Fruit fly (Drosophila melanogaster) whole organism, embryonic: ENCODE results near the gene Sar1.

Experiments
- Atf-2 ChIP-seq: fragments of 200-800 bp; sonication (Bioruptor generic); optimal IDR thresholded peaks from 2 replicates; lab custom pipeline; 2016; ENCODE audit warnings: missing biosample characterization, missing genetic modification characterization
- CG10321 ChIP-seq: fragments of 200-800 bp; sonication (Bioruptor generic); IDR thresholded peaks from 2 replicates; pipeline ENCODE4 v1.3.6; 2022; ENCODE audit warnings: missing biosample characterization, missing genetic modification characterization
- CG10654 ChIP-seq: fragments of 200-800 bp; sonication (Bioruptor generic); optimal IDR thresholded peaks from 2 replicates; lab custom pipeline; 2016; ENCODE audit warnings: missing biosample characterization, missing genetic modification characterization
- CG10959 ChIP-seq: fragments of 200-800 bp; sonication (Bioruptor generic); IDR thresholded peaks from 2 replicates; pipeline ENCODE4 v1.3.6; 2022; ENCODE audit warnings: missing biosample characterization, missing genetic modification characterization
- CG11398 ChIP-seq: fragments of 200-800 bp; sonication (Bioruptor generic); optimal IDR thresholded peaks from 2 replicates; lab custom pipeline; 2016; ENCODE audit warnings: missing biosample characterization, missing genetic modification characterization
- CG1233 ChIP-seq: fragments of 200-800 bp; sonication (Bioruptor generic); optimal IDR thresholded peaks from 4 replicates; lab custom pipeline; 2018; ENCODE audit warnings: missing biosample characterization, mild to moderate bottlenecking, missing genetic modification characterization
- CG15073 ChIP-seq: fragments of 200-800 bp; sonication (Bioruptor generic); optimal IDR thresholded peaks from 2 replicates; lab custom pipeline; 2016; ENCODE audit warnings: missing biosample characterization, missing genetic modification characterization
- CG15696 ChIP-seq: fragments of 200-800 bp; sonication (Bioruptor generic); optimal IDR thresholded peaks from 2 replicates; lab custom pipeline; 2019; ENCODE audit warnings: missing biosample characterization, mild to moderate bottlenecking, missing genetic modification characterization, moderate library complexity
- CG18262 ChIP-seq: fragments of 200-800 bp; optimal IDR thresholded peaks from 3 replicates; lab custom pipeline; 2019; ENCODE audit warnings: missing biosample characterization, mild to moderate bottlenecking, missing genetic modification characterization, moderate library complexity
- CG18476 ChIP-seq: fragments of 200-800 bp; sonication (Bioruptor generic); optimal IDR thresholded peaks from 2 replicates; lab custom pipeline; 2016; ENCODE audit warnings: missing biosample characterization, mild to moderate bottlenecking, missing genetic modification characterization
- CG18599 ChIP-seq: fragments of 200-800 bp; sonication (Bioruptor generic); optimal IDR thresholded peaks from 3 replicates; lab custom pipeline; 2017; ENCODE audit warnings: missing biosample characterization, missing genetic modification characterization, mild to moderate bottlenecking, moderate library complexity, missing genetic modification reagents
- CG2129 ChIP-seq: fragments of 200-800 bp; sonication (Bioruptor generic); IDR thresholded peaks from 2 replicates; pipeline ENCODE4 v1.3.6; 2022; ENCODE audit warnings: missing biosample characterization, missing genetic modification characterization; ENCODE audit not compliant: partially characterized antibody
- CG3065 ChIP-seq: fragments of 200-800 bp; sonication (Bioruptor generic); optimal IDR thresholded peaks from 2 replicates; lab custom pipeline; 2016; ENCODE audit warnings: missing biosample characterization, missing genetic modification characterization
- CG32532 ChIP-seq: fragments of 200-800 bp; sonication (Bioruptor generic); IDR thresholded peaks from 2 replicates; pipeline ENCODE4 v1.3.6; 2022; ENCODE audit warnings: missing biosample characterization, missing genetic modification characterization
- CG3281 ChIP-seq: fragments of 200-800 bp; sonication (Bioruptor generic); optimal IDR thresholded peaks from 3 replicates; lab custom pipeline; 2017; ENCODE audit warnings: missing biosample characterization, mild to moderate bottlenecking, missing genetic modification characterization
- CG42726 ChIP-seq: fragments of 200-800 bp; sonication (Bioruptor generic); IDR thresholded peaks from 2 replicates; pipeline ENCODE4 v1.3.6; 2022; ENCODE audit warnings: missing biosample characterization, missing genetic modification characterization; ENCODE audit not compliant: partially characterized antibody
- CG43689 ChIP-seq: fragments of 200-800 bp; sonication (Bioruptor generic); IDR thresholded peaks from 2 replicates; pipeline ENCODE4 v1.3.6; 2022; ENCODE audit warnings: missing biosample characterization, missing genetic modification characterization
- CG8281 ChIP-seq: fragments of 200-800 bp; sonication (Bioruptor generic); optimal IDR thresholded peaks from 2 replicates; lab custom pipeline; 2018; ENCODE audit warnings: missing biosample characterization, mild to moderate bottlenecking, missing genetic modification characterization, moderate library complexity
- CG8290 ChIP-seq, 3 experiments: fragments of 200-800 bp; sonication (Bioruptor generic); optimal IDR thresholded peaks; 2 replicates each; lab custom pipeline; 2016 to 2019; ENCODE audit warnings: missing biosample characterization in 3 of 3, missing genetic modification characterization in 3 of 3, mild to moderate bottlenecking in 2 of 3, moderate library complexity in 1 of 3
- CG9797 ChIP-seq: fragments of 200-800 bp; sonication (Bioruptor generic); optimal IDR thresholded peaks from 3 replicates; lab custom pipeline; 2018; ENCODE audit warnings: missing biosample characterization, mild to moderate bottlenecking, missing genetic modification characterization
- CG9932 ChIP-seq: fragments of 200-800 bp; sonication (Bioruptor generic); IDR thresholded peaks from 2 replicates; pipeline ENCODE4 v1.3.6; 2022; ENCODE audit warnings: missing biosample characterization, missing genetic modification characterization
- D19B ChIP-seq: fragments of 200-800 bp; sonication (Bioruptor generic); optimal IDR thresholded peaks from 2 replicates; lab custom pipeline; 2017; ENCODE audit warnings: missing biosample characterization, mild to moderate bottlenecking, missing genetic modification characterization
- Ets65A ChIP-seq: fragments of 200-800 bp; sonication (Bioruptor generic); peaks from one replicate; lab custom pipeline; 2016; ENCODE audit warnings: missing biosample characterization, missing genetic modification characterization
- Fer2 ChIP-seq: fragments of 200-800 bp; sonication (Bioruptor generic); optimal IDR thresholded peaks from 2 replicates; lab custom pipeline; 2018; ENCODE audit warnings: missing biosample characterization, mild to moderate bottlenecking, missing genetic modification characterization, moderate library complexity
- H2.0 ChIP-seq: fragments of 200-800 bp; sonication (Bioruptor generic); IDR thresholded peaks from 2 replicates; pipeline ENCODE4 v1.3.6; 2022; ENCODE audit warnings: missing biosample characterization, missing genetic modification characterization
- HLH3B ChIP-seq: fragments of 200-800 bp; sonication (Bioruptor generic); IDR thresholded peaks from 2 replicates; pipeline ENCODE4 v1.3.6; 2022; ENCODE audit warnings: missing biosample characterization, missing genetic modification characterization
- HLH54F ChIP-seq: fragments of 200-800 bp; sonication (Bioruptor generic); optimal IDR thresholded peaks from 3 replicates; lab custom pipeline; 2016; ENCODE audit warnings: missing biosample characterization, missing genetic modification characterization
- Hand ChIP-seq: fragments of 200-800 bp; sonication (Bioruptor generic); optimal IDR thresholded peaks from 2 replicates; lab custom pipeline; 2017; ENCODE audit warnings: mild to moderate bottlenecking, missing biosample characterization, missing genetic modification reagents, missing genetic modification characterization
- Hr3 ChIP-seq: fragments of 200-800 bp; sonication (Bioruptor generic); optimal IDR thresholded peaks from 3 replicates; lab custom pipeline; 2016; ENCODE audit warnings: missing biosample characterization, missing genetic modification characterization
- Max ChIP-seq: fragments of 200-800 bp; sonication (Bioruptor generic); optimal IDR thresholded peaks from 2 replicates; lab custom pipeline; 2016; ENCODE audit warnings: missing biosample characterization, mild to moderate bottlenecking, missing genetic modification characterization
- Poxn ChIP-seq: fragments of 200-800 bp; sonication (Bioruptor generic); IDR thresholded peaks from 2 replicates; pipeline ENCODE4 v1.3.6; 2022; ENCODE audit warnings: missing biosample characterization, missing genetic modification characterization
- Ravus ChIP-seq: fragments of 200-800 bp; sonication (Bioruptor generic); IDR thresholded peaks from 2 replicates; pipeline ENCODE4 v1.3.6; 2022; ENCODE audit warnings: missing biosample characterization, missing genetic modification characterization
- Six4 ChIP-seq: fragments of 200-800 bp; sonication (Bioruptor generic); optimal IDR thresholded peaks from 2 replicates; lab custom pipeline; 2016; ENCODE audit warnings: missing biosample characterization, missing genetic modification characterization
- ash1 ChIP-seq: fragments of 200-800 bp; sonication (Bioruptor generic); optimal IDR thresholded peaks from 2 replicates; lab custom pipeline; 2018; ENCODE audit warnings: missing biosample characterization, mild to moderate bottlenecking, missing genetic modification characterization
- bigmax ChIP-seq: fragments of 200-800 bp; sonication (Bioruptor generic); optimal IDR thresholded peaks from 2 replicates; lab custom pipeline; 2018; ENCODE audit warnings: missing biosample characterization, mild to moderate bottlenecking, missing genetic modification characterization
- ci ChIP-seq: fragments of 200-800 bp; sonication (Bioruptor generic); IDR thresholded peaks from 3 replicates; pipeline ENCODE4 v1.3.6; 2022; ENCODE audit warnings: missing biosample characterization, missing genetic modification characterization
- gcm2 ChIP-seq: fragments of 200-800 bp; sonication (Bioruptor generic); optimal IDR thresholded peaks from 2 replicates; lab custom pipeline; 2016; ENCODE audit warnings: missing biosample characterization, missing genetic modification characterization
- ham ChIP-seq: fragments of 200-800 bp; sonication (Bioruptor generic); IDR thresholded peaks from 2 replicates; pipeline ENCODE4 v1.3.6; 2022; ENCODE audit warnings: missing biosample characterization, missing genetic modification characterization
- jing ChIP-seq: fragments of 200-800 bp; sonication (Bioruptor generic); optimal IDR thresholded peaks from 2 replicates; lab custom pipeline; 2018; ENCODE audit warnings: missing biosample characterization, mild to moderate bottlenecking, missing genetic modification characterization
- klu ChIP-seq: fragments of 200-800 bp; sonication (Bioruptor generic); IDR thresholded peaks from 2 replicates; pipeline ENCODE4 v1.3.6; 2022; ENCODE audit warnings: missing biosample characterization, missing genetic modification characterization
- knrl ChIP-seq: fragments of 200-800 bp; sonication (Bioruptor generic); IDR thresholded peaks from 3 replicates; pipeline ENCODE4 v1.3.6; 2022; ENCODE audit warnings: missing biosample characterization, missing genetic modification characterization; ENCODE audit not compliant: partially characterized antibody
- mam ChIP-seq: fragments of 200-800 bp; sonication (Bioruptor generic); optimal IDR thresholded peaks from 3 replicates; lab custom pipeline; 2016; ENCODE audit warnings: missing biosample characterization, missing genetic modification characterization
- mirr ChIP-seq: fragments of 200-800 bp; sonication (Bioruptor generic); optimal IDR thresholded peaks from 3 replicates; lab custom pipeline; 2018; ENCODE audit warnings: missing biosample characterization, mild to moderate bottlenecking, missing genetic modification characterization
- pb ChIP-seq: fragments of 200-800 bp; sonication (Bioruptor generic); optimal IDR thresholded peaks from 3 replicates; lab custom pipeline; 2016; ENCODE audit warnings: missing biosample characterization, missing genetic modification characterization
- pfk ChIP-seq: fragments of 200-800 bp; sonication (Bioruptor generic); optimal IDR thresholded peaks from 2 replicates; lab custom pipeline; 2018; ENCODE audit warnings: missing biosample characterization, mild to moderate bottlenecking, missing genetic modification characterization, moderate library complexity
- sens ChIP-seq: fragments of 200-800 bp; sonication (Bioruptor generic); peaks from one replicate; lab custom pipeline; 2016; ENCODE audit warnings: missing biosample characterization, missing genetic modification characterization
- sug ChIP-seq: fragments of 200-800 bp; optimal IDR thresholded peaks from 2 replicates; lab custom pipeline; 2019; ENCODE audit warnings: missing biosample characterization, mild to moderate bottlenecking, missing genetic modification characterization, moderate library complexity
- vvl ChIP-seq: fragments of 200-800 bp; sonication (Bioruptor generic); IDR thresholded peaks from 2 replicates; pipeline ENCODE4 v1.3.6; 2022; ENCODE audit warnings: missing biosample characterization, missing genetic modification characterization
- zen2 ChIP-seq: fragments of 200-800 bp; sonication (Bioruptor generic); IDR thresholded peaks from 3 replicates; pipeline ENCODE4 v1.3.6; 2022; ENCODE audit warnings: missing biosample characterization, missing genetic modification characterization; ENCODE audit not compliant: partially characterized antibody

Gene Sar1

DNA sequence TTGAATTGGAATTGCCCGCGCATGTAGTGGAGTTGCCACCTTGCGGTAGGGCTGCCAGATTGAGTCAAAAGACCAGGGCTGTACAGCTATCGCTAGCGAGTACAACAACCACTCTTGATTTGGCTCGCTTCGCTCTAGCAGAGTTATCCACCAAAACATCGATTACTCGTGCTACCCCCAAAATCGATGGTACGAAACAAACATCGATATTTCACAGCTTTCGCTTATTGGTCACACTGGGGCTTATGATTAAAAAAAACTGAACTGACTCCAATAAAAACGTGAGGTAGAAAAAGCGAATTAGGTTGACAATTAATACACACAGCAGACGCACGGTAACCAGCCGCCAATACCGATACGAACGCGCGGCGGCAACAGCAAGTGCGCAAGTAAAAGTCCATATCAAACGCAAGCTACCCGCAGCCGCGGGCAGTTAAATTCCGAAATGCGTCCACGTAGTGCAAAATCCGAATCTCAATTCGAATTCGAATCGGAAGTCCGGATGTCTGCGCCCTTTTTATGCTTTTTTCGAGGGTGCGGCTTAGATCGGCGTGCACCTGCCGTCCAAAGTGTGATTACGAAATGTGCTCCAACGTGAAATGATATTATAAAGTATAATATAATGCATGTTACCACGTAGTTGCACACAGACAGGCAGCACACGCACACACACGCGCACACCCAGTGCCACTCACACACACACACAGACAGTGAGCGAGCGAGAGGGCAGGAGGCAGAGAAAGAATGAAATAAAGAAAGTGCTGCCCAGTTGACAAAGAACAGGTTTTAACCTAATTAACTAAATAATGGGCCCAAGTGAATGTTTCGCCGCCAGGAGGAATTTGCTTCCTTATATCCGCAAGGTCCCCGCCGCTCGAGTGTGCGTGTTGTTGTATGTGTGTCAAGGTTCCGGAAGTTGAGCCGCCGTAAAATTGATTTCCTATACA is at the start of gene Sar1 (continued):
- TF ChIP-seq vvl (GFP tag; lab: Robert Waterston, UW) (peak; percentile 72), Ravus (GFP tag; lab: Robert Waterston, UW) (no peak), CG42726 (GFP tag; lab: Robert Waterston, UW) (peak; percentile 96), Max (GFP tag; lab: Kevin White, UChicago) (no peak), ham (GFP tag; lab: Robert Waterston, UW) (no peak; the same call in 1 of the 2 replicates), Hand (GFP tag; lab: Kevin White, UChicago) (no peak), ci (GFP tag; lab: Robert Waterston, UW) (peak; percentile 40; the same call in 1 of the 3 replicates), CG9797 (GFP tag; lab: Kevin White, UChicago) (peak; percentile 98), sens (GFP tag; lab: Kevin White, UChicago) (peak; percentile 82), CG10959 (no peak), Ets65A (GFP tag; lab: Kevin White, UChicago) (peak; percentile 95), CG43689 (GFP tag; lab: Robert Waterston, UW) (no peak), ash1 (GFP tag; lab: Kevin White, UChicago) (no peak), gcm2 (GFP tag; lab: Kevin White, UChicago) (no peak), CG15073 (no peak), Hr3 (peak; percentile 12), H2.0 (GFP tag; lab: Robert Waterston, UW) (0 out of 2 replicates have a peak, but pooled peaks have one; percentile 9), CG9932 (peak; percentile 67), CG1233 (no peak), Poxn (GFP tag; lab: Robert Waterston, UW) (no peak), CG18262 (tag; lab: Kevin White, UChicago) (no peak), CG3281 (peak; percentile 12), CG8281 (no peak), pb (GFP tag; lab: Kevin White, UChicago) (no peak), CG18599 (GFP tag; lab: Kevin White, UChicago) (peak; percentile 24), klu (no peak), CG8290 (GFP tag; optimal IDR thresholded peaks at IDR 0.05; lab: Kevin White, UChicago) (peak; percentile 55), CG8290 (tag; optimal IDR thresholded peaks at IDR 0.05; lab: Kevin White, UChicago) (peak in 1 of 2 experiments; percentile 92), Six4 (no peak), CG10321 (no peak), mam (GFP tag; lab: Kevin White, UChicago) (peak; percentile 46), sug (tag; lab: Kevin White, UChicago) (peak; percentile 60), D19B (GFP tag; lab: Kevin White, UChicago) (no peak), CG2129 (GFP tag; lab: Robert Waterston, UW) (peak; percentile 92), knrl (GFP tag; lab: Robert Waterston, UW) (peak; percentile 95), CG15696 (no peak), bigmax (GFP tag; lab: Kevin White, UChicago) (no peak), CG11398 (no peak), HLH54F (peak; percentile 23), pfk (GFP tag; lab: Kevin White, UChicago) (no peak), mirr (GFP tag; lab: Kevin White, UChicago) (no peak), HLH3B (GFP tag; lab: Robert Waterston, UW) (no peak; the same call in 1 of the 2 replicates), jing (GFP tag; lab: Kevin White, UChicago) (no peak), CG32532 (GFP tag; lab: Robert Waterston, UW) (0 out of 2 replicates have a peak, but pooled peaks have one; percentile 9), CG18476 (GFP tag; lab: Kevin White, UChicago) (no peak), CG10654 (GFP tag; lab: Kevin White, UChicago) (peak; percentile 30), CG3065 (GFP tag; lab: Kevin White, UChicago) (peak; percentile 18), Fer2 (tag; lab: Kevin White, UChicago) (no peak), zen2 (GFP tag; lab: Robert Waterston, UW) (peak; percentile 82), Atf-2 (GFP tag; lab: Kevin White, UChicago) (no peak)
